Fruit fly (Drosophila melanogaster) whole organism, embryonic: ENCODE results near the gene Traf-like.

Experiments
- Aef1 ChIP-seq: fragments of 200-800 bp; sonication (Bioruptor generic); IDR thresholded peaks from 3 replicates; pipeline ENCODE4 v1.3.6; 2022; ENCODE audit warnings: missing biosample characterization, missing genetic modification characterization
- Awh ChIP-seq: fragments of 200-800 bp; sonication (Bioruptor generic); IDR thresholded peaks from 2 replicates; pipeline ENCODE4, ENCODE4 v1.3.6; 2022; ENCODE audit warnings: missing biosample characterization, missing genetic modification characterization
- CG10209 ChIP-seq: fragments of 200-800 bp; sonication (Bioruptor generic); optimal IDR thresholded peaks from 3 replicates; lab custom pipeline; 2017; ENCODE audit warnings: missing biosample characterization, mild to moderate bottlenecking, missing genetic modification characterization, missing genetic modification reagents
- CG10431 ChIP-seq: fragments of 200-800 bp; sonication (Bioruptor generic); optimal IDR thresholded peaks from 3 replicates; lab custom pipeline; 2018; ENCODE audit warnings: missing biosample characterization, mild to moderate bottlenecking, missing genetic modification characterization
- CG10979 ChIP-seq: fragments of 200-800 bp; sonication (Bioruptor generic); optimal IDR thresholded peaks from 2 replicates; lab custom pipeline; 2018; ENCODE audit warnings: missing biosample characterization, mild to moderate bottlenecking, missing genetic modification characterization, moderate library complexity
- CG12942 ChIP-seq: fragments of 200-800 bp; sonication (Bioruptor generic); optimal IDR thresholded peaks from 3 replicates; lab custom pipeline; 2016; ENCODE audit warnings: missing biosample characterization, missing genetic modification characterization
- CG14014 ChIP-seq: fragments of 200-800 bp; sonication (Bioruptor generic); IDR thresholded peaks from 2 replicates; pipeline ENCODE4 v1.3.6; 2022; ENCODE audit warnings: missing biosample characterization, missing genetic modification characterization
- CG14050 ChIP-seq: fragments of 200-800 bp; sonication (Bioruptor generic); IDR thresholded peaks from 3 replicates; pipeline ENCODE4 v1.3.6; 2022; ENCODE audit warnings: missing biosample characterization, missing genetic modification characterization
- CG15269 ChIP-seq: fragments of 200-800 bp; sonication (Bioruptor generic); optimal IDR thresholded peaks from 2 replicates; lab custom pipeline; 2018; ENCODE audit warnings: missing biosample characterization, mild to moderate bottlenecking, missing genetic modification characterization, moderate library complexity
- CG16813 ChIP-seq: fragments of 200-800 bp; sonication (Bioruptor generic); IDR thresholded peaks from 3 replicates; pipeline ENCODE4 v1.3.6; 2022; ENCODE audit warnings: missing biosample characterization, missing genetic modification characterization; ENCODE audit not compliant: partially characterized antibody
- CG16863 ChIP-seq: fragments of 200-800 bp; sonication (Bioruptor generic); optimal IDR thresholded peaks from 3 replicates; lab custom pipeline; 2016; ENCODE audit warnings: missing biosample characterization, missing genetic modification characterization
- CG1832 ChIP-seq: fragments of 200-800 bp; sonication (Bioruptor generic); optimal IDR thresholded peaks from 2 replicates; lab custom pipeline; 2017; ENCODE audit warnings: missing biosample characterization, mild to moderate bottlenecking, missing genetic modification characterization, inconsistent platforms
- CG2129 ChIP-seq: fragments of 200-800 bp; sonication (Bioruptor generic); IDR thresholded peaks from 2 replicates; pipeline ENCODE4 v1.3.6; 2022; ENCODE audit warnings: missing biosample characterization, missing genetic modification characterization; ENCODE audit not compliant: partially characterized antibody
- CG31224 ChIP-seq: fragments of 200-800 bp; sonication (Bioruptor generic); IDR thresholded peaks from 2 replicates; pipeline ENCODE4 v1.3.6; 2022; ENCODE audit warnings: missing biosample characterization, missing genetic modification characterization
- CG31388 ChIP-seq: fragments of 200-800 bp; sonication (Bioruptor generic); optimal IDR thresholded peaks from 2 replicates; lab custom pipeline; 2016; ENCODE audit warnings: missing biosample characterization, missing genetic modification characterization
- CG3281 ChIP-seq: fragments of 200-800 bp; sonication (Bioruptor generic); optimal IDR thresholded peaks from 3 replicates; lab custom pipeline; 2017; ENCODE audit warnings: missing biosample characterization, mild to moderate bottlenecking, missing genetic modification characterization
- CG43689 ChIP-seq: fragments of 200-800 bp; sonication (Bioruptor generic); IDR thresholded peaks from 2 replicates; pipeline ENCODE4 v1.3.6; 2022; ENCODE audit warnings: missing biosample characterization, missing genetic modification characterization
- CG4404 ChIP-seq: fragments of 200-800 bp; sonication (Bioruptor generic); IDR thresholded peaks from 2 replicates; pipeline ENCODE4 v1.3.6; 2022; ENCODE audit warnings: missing biosample characterization, missing genetic modification characterization
- CG7786 ChIP-seq: fragments of 200-800 bp; sonication (Bioruptor generic); optimal IDR thresholded peaks from 2 replicates; lab custom pipeline; 2016; ENCODE audit warnings: missing biosample characterization, missing genetic modification characterization
- CG7963 ChIP-seq: fragments of 200-800 bp; sonication (Bioruptor generic); IDR thresholded peaks from 3 replicates; pipeline ENCODE4 v1.3.6; 2022; ENCODE audit warnings: missing biosample characterization, missing genetic modification characterization; ENCODE audit not compliant: partially characterized antibody
- D19B ChIP-seq: fragments of 200-800 bp; sonication (Bioruptor generic); optimal IDR thresholded peaks from 2 replicates; lab custom pipeline; 2017; ENCODE audit warnings: missing biosample characterization, mild to moderate bottlenecking, missing genetic modification characterization
- Meics ChIP-seq: fragments of 200-800 bp; sonication (Bioruptor generic); optimal IDR thresholded peaks from 2 replicates; lab custom pipeline; 2017; ENCODE audit warnings: missing biosample characterization, mild to moderate bottlenecking, missing genetic modification characterization
- Ptx1 ChIP-seq: fragments of 200-800 bp; sonication (Bioruptor generic); IDR thresholded peaks from 2 replicates; pipeline ENCODE4 v1.3.6; 2022; ENCODE audit warnings: missing biosample characterization, missing genetic modification characterization
- Rx ChIP-seq: fragments of 200-800 bp; sonication (Bioruptor generic); IDR thresholded peaks from 2 replicates; pipeline ENCODE4 v1.3.6; 2022; ENCODE audit warnings: missing biosample characterization, missing genetic modification characterization
- abd-A ChIP-seq: fragments of 200-800 bp; sonication (Bioruptor generic); optimal IDR thresholded peaks from 3 replicates; lab custom pipeline; 2019; ENCODE audit warnings: missing biosample characterization, mild to moderate bottlenecking, missing genetic modification characterization, moderate library complexity
- aop ChIP-seq: fragments of 200-800 bp; sonication (Bioruptor generic); IDR thresholded peaks from 2 replicates; pipeline ENCODE4 v1.3.6; 2022; ENCODE audit warnings: missing biosample characterization, missing genetic modification characterization
- croc ChIP-seq: fragments of 200-800 bp; sonication (Bioruptor generic); conservative IDR thresholded peaks from 3 replicates; pipeline ENCODE4 v1.3.6; 2022; ENCODE audit warnings: missing biosample characterization, missing genetic modification characterization
- dimm ChIP-seq: fragments of 200-800 bp; sonication (Bioruptor generic); IDR thresholded peaks from 2 replicates; pipeline ENCODE4 v1.3.6; 2022; ENCODE audit warnings: missing biosample characterization, missing genetic modification characterization
- dm ChIP-seq: fragments of 200-800 bp; sonication (Bioruptor generic); optimal IDR thresholded peaks from 3 replicates; lab custom pipeline; 2016; ENCODE audit warnings: missing biosample characterization, missing genetic modification characterization
- exex ChIP-seq: fragments of 200-800 bp; sonication (Bioruptor generic); optimal IDR thresholded peaks from 4 replicates; lab custom pipeline; 2018; ENCODE audit warnings: missing biosample characterization, mild to moderate bottlenecking, missing genetic modification characterization, moderate library complexity
- fu2 ChIP-seq: fragments of 200-800 bp; sonication (Bioruptor generic); optimal IDR thresholded peaks from 2 replicates; lab custom pipeline; 2016; ENCODE audit warnings: missing biosample characterization, missing genetic modification characterization
- gro ChIP-seq: fragments of 200-800 bp; sonication (Bioruptor generic); optimal IDR thresholded peaks from 2 replicates; lab custom pipeline; 2016; ENCODE audit warnings: missing biosample characterization, missing genetic modification characterization
- kni ChIP-seq: fragments of 200-800 bp; sonication (Bioruptor generic); optimal IDR thresholded peaks from 3 replicates; lab custom pipeline; 2017; ENCODE audit warnings: mild to moderate bottlenecking, missing biosample characterization, missing genetic modification reagents, missing genetic modification characterization
- lab ChIP-seq: fragments of 200-800 bp; sonication (Bioruptor generic); optimal IDR thresholded peaks from 3 replicates; lab custom pipeline; 2017; ENCODE audit warnings: missing biosample characterization, missing genetic modification characterization, mild to moderate bottlenecking, moderate library complexity, missing genetic modification reagents
- lov ChIP-seq, 2 experiments: fragments of 200-800 bp in 1 of 2; fragments of >200 bp in 1 of 2; sonication (Bioruptor generic) in 1 of 2; IDR thresholded peaks in 1 of 2; optimal IDR thresholded peaks in 1 of 2; 2 replicates in 1 of 2; 3 replicates in 1 of 2; pipeline versions ENCODE4 v1.3.6 to Lab custom; 2017 to 2022; ENCODE audit warnings: missing biosample characterization in 1 of 2, missing genetic modification characterization in 1 of 2
- mam ChIP-seq: fragments of 200-800 bp; sonication (Bioruptor generic); optimal IDR thresholded peaks from 3 replicates; lab custom pipeline; 2016; ENCODE audit warnings: missing biosample characterization, missing genetic modification characterization
- mirr ChIP-seq: fragments of 200-800 bp; sonication (Bioruptor generic); optimal IDR thresholded peaks from 3 replicates; lab custom pipeline; 2018; ENCODE audit warnings: missing biosample characterization, mild to moderate bottlenecking, missing genetic modification characterization
- org-1 ChIP-seq: fragments of 200-800 bp; sonication (Bioruptor generic); optimal IDR thresholded peaks from 2 replicates; lab custom pipeline; 2017; ENCODE audit warnings: missing biosample characterization, missing genetic modification characterization
- pita ChIP-seq: fragments of 200-800 bp; sonication (Bioruptor generic); optimal IDR thresholded peaks from 2 replicates; lab custom pipeline; 2017; ENCODE audit warnings: missing biosample characterization, mild to moderate bottlenecking, missing genetic modification characterization
- rib ChIP-seq: fragments of 200-800 bp; sonication (Bioruptor generic); IDR thresholded peaks from 2 replicates; pipeline ENCODE4 v1.3.6; 2022; ENCODE audit warnings: missing biosample characterization, missing genetic modification characterization
- sc ChIP-seq, 3 experiments: fragments of >200 bp in 2 of 3; fragments of 200-800 bp in 1 of 3; sonication (Bioruptor generic) in 1 of 3; optimal IDR thresholded peaks; 2 replicates in 2 of 3; 3 replicates in 1 of 3; lab custom pipeline; 2017; ENCODE audit warnings: mild to moderate bottlenecking in 1 of 3, missing biosample characterization in 1 of 3, missing genetic modification characterization in 1 of 3, missing genetic modification reagents in 1 of 3
- seq ChIP-seq: fragments of 200-800 bp; sonication (Bioruptor generic); IDR thresholded peaks from 2 replicates; pipeline ENCODE4 v1.3.6; 2022; ENCODE audit warnings: missing biosample characterization, missing genetic modification characterization
- sim ChIP-seq: fragments of 200-800 bp; sonication (Bioruptor generic); IDR thresholded peaks from 2 replicates; pipeline ENCODE4 v1.3.6; 2022; ENCODE audit warnings: missing biosample characterization, missing genetic modification characterization
- sisA ChIP-seq: fragments of 200-800 bp; sonication (Bioruptor generic); IDR thresholded peaks from 2 replicates; pipeline ENCODE4 v1.3.6; 2022; ENCODE audit warnings: missing biosample characterization, missing genetic modification characterization
- ssp ChIP-seq: fragments of 200-800 bp; sonication (Bioruptor generic); IDR thresholded peaks from 2 replicates; pipeline ENCODE4 v1.3.6; 2022; ENCODE audit warnings: missing biosample characterization, missing genetic modification characterization
- tap ChIP-seq: fragments of 200-800 bp; optimal IDR thresholded peaks from 3 replicates; lab custom pipeline; 2019; ENCODE audit warnings: missing biosample characterization, mild to moderate bottlenecking, missing genetic modification characterization, moderate library complexity
- tx ChIP-seq: fragments of 200-800 bp; sonication (Bioruptor generic); optimal IDR thresholded peaks from 2 replicates; lab custom pipeline; 2016; ENCODE audit warnings: missing biosample characterization, missing genetic modification characterization
- wdn ChIP-seq: fragments of 200-800 bp; sonication (Bioruptor generic); IDR thresholded peaks from 2 replicates; pipeline ENCODE4 v1.3.6; 2022; ENCODE audit warnings: missing biosample characterization, missing genetic modification characterization
- zen ChIP-seq: fragments of 200-800 bp; sonication (Bioruptor generic); optimal IDR thresholded peaks from 3 replicates; lab custom pipeline; 2018; ENCODE audit warnings: missing biosample characterization, mild to moderate bottlenecking, missing genetic modification characterization, moderate library complexity

Traf-like gene

DNA sequence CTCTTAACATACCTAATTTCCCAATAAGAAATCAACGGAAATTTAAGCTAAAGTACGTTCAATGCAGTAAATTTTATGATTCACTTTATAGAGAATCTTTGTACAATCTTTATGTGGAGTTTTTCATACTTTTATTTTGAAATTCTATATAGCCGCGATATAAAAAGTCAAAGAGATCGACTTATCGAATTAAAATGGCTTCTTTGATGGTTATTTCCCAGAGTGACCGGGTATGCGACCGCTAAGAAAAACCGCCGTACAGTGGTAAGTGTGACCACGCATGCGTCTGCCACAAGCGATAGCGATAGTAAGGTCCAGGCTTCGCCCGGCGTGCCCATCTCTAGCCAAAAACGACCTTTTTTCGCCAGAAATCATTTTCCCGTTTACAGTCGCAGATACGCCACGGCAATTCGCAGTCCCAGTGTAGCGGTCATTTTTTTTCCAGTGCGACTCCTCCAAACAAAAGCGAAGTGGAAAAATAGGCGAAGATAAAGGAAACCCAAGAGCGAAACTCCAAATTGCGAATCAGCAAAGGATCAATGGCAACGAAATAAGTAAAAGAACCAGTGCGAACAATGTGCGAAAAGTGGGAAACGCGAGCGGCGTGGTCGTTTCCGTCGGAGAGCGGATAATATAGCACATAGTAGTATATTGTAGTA, 7.7 kb downstream of the Traf-like start, which contains the start of gene hang (continued):
- TF ChIP-seq CG1832 (GFP tag; lab: Kevin White, UChicago), result no peak
- no peak for TF ChIP-seq CG16863 (GFP tag; lab: Kevin White, UChicago)
- no peak for TF ChIP-seq sim (GFP tag; lab: Robert Waterston, UW)
- peak; percentile 53 for TF ChIP-seq CG3281 (GFP tag; lab: Kevin White, UChicago)
- TF ChIP-seq fu2 (GFP tag; lab: Kevin White, UChicago), result no peak
- no peak for TF ChIP-seq ssp
- TF ChIP-seq rib (GFP tag; lab: Robert Waterston, UW), result peak; percentile 81
- no peak for TF ChIP-seq seq
- TF ChIP-seq CG16813 (GFP tag; lab: Robert Waterston, UW), result peak; percentile 76
- 0 out of 2 replicates have a peak, but pooled peaks have one; percentile 30 for TF ChIP-seq wdn (GFP tag; lab: Robert Waterston, UW)
- TF ChIP-seq Aef1 (GFP tag; lab: Robert Waterston, UW), result peak; percentile 23; the same call in 1 of the 3 replicates
- TF ChIP-seq tx (GFP tag; lab: Kevin White, UChicago), result no peak
- TF ChIP-seq tap (tag; lab: Kevin White, UChicago), result no peak
- TF ChIP-seq croc (GFP tag; lab: Robert Waterston, UW), result no peak
- no peak for TF ChIP-seq CG7786 (GFP tag; lab: Kevin White, UChicago)
- no peak for TF ChIP-seq CG31388
- peak; percentile 2 for TF ChIP-seq CG15269 (tag; lab: Kevin White, UChicago)
- no peak for TF ChIP-seq kni (GFP tag; lab: Kevin White, UChicago)
- peak; percentile 24 for TF ChIP-seq CG10979 (tag; lab: Kevin White, UChicago)
- peak; percentile 78 for TF ChIP-seq CG7963 (GFP tag; lab: Robert Waterston, UW)
- TF ChIP-seq CG14014 (GFP tag; lab: Robert Waterston, UW), result no peak
- peak; percentile 23 for TF ChIP-seq Meics (GFP tag; lab: Kevin White, UChicago)
- no peak for TF ChIP-seq dimm (GFP tag; lab: Robert Waterston, UW)
- no peak for TF ChIP-seq CG43689 (GFP tag; lab: Robert Waterston, UW)
- no peak for TF ChIP-seq sc (optimal IDR thresholded peaks at IDR 0.05; lab: Kevin White, UChicago)
- no peak for TF ChIP-seq sc (GFP tag; optimal IDR thresholded peaks at IDR 0.05; lab: Kevin White, UChicago)
- peak; percentile 2 for TF ChIP-seq org-1 (GFP tag; lab: Kevin White, UChicago)
- TF ChIP-seq CG31224 (GFP tag; lab: Robert Waterston, UW), result 0 out of 2 replicates have a peak, but pooled peaks have one; percentile 6
- peak; percentile 41 for TF ChIP-seq CG10431
- TF ChIP-seq lab (GFP tag; lab: Kevin White, UChicago), result peak; percentile 68
- no peak for TF ChIP-seq exex (tag; lab: Kevin White, UChicago)
- no peak for TF ChIP-seq CG14050 (GFP tag; lab: Robert Waterston, UW)
- TF ChIP-seq CG12942 (GFP tag; lab: Kevin White, UChicago), result no peak
- TF ChIP-seq dm, result peak; percentile 3
- peak; percentile 34; the same call in 1 of the 2 replicates for TF ChIP-seq CG2129 (GFP tag; lab: Robert Waterston, UW)
- TF ChIP-seq pita (GFP tag; lab: Kevin White, UChicago), result no peak
- peak; percentile 45 for TF ChIP-seq CG10209 (GFP tag; lab: Kevin White, UChicago)
- TF ChIP-seq mam (GFP tag; lab: Kevin White, UChicago), result peak; percentile 34
- no peak for TF ChIP-seq Rx (GFP tag; lab: Robert Waterston, UW)
- no peak for TF ChIP-seq abd-A
- no peak for TF ChIP-seq Awh (GFP tag; lab: Robert Waterston, UW)
- TF ChIP-seq D19B (GFP tag; lab: Kevin White, UChicago), result no peak
- TF ChIP-seq sisA (GFP tag; lab: Robert Waterston, UW), result 0 out of 2 replicates have a peak, but pooled peaks have one; percentile 17
- no peak for TF ChIP-seq mirr (GFP tag; lab: Kevin White, UChicago)
- no peak for TF ChIP-seq CG4404 (GFP tag; lab: Robert Waterston, UW)
- no peak for TF ChIP-seq aop
- no peak for TF ChIP-seq lov (optimal IDR thresholded peaks at IDR 0.05; lab: Kevin White, UChicago)
- TF ChIP-seq lov (GFP tag; IDR thresholded peaks at IDR 0.05; lab: Robert Waterston, UW), result no peak
- no peak for TF ChIP-seq Ptx1
- peak; percentile 65 for TF ChIP-seq gro (GFP tag; lab: Kevin White, UChicago)
- TF ChIP-seq zen (tag; lab: Kevin White, UChicago), result no peak
